Worm (Caenorhabditis elegans) whole organism, young adult: Measurements from ENCODE around the gene rpt-2.

Source experiments
- B0336.3 ChIP-seq: fragments of 200-800 bp; sonication (Bioruptor generic); IDR thresholded peaks from 2 replicates; pipeline ENCODE4 v1.3.6; 2022; ENCODE audit warnings: missing genetic modification characterization, missing compliant biosample characterization
- C06A6.2 ChIP-seq: fragments of 200-800 bp; sonication (Bioruptor generic); conservative IDR thresholded peaks from 2 replicates; pipeline ENCODE4 v1.3.6; 2022; ENCODE audit warnings: missing genetic modification characterization, missing compliant biosample characterization
- F23B12.7 ChIP-seq: sonication (generic microtip); optimal IDR thresholded peaks from 2 replicates; lab custom pipeline; 2017; ENCODE audit warnings: missing genetic modification characterization, mild to moderate bottlenecking, missing compliant biosample characterization, antibody characterized with exemption, moderate library complexity; ENCODE audit not compliant: insufficient read depth
- F37B4.10 ChIP-seq: fragments of 200-800 bp; sonication (Bioruptor generic); IDR thresholded peaks from 2 replicates; pipeline ENCODE4 v1.3.6; 2022; ENCODE audit warnings: missing genetic modification characterization, missing compliant biosample characterization
- K11D2.4 ChIP-seq: fragments of 200-800 bp; sonication (Bioruptor generic); IDR thresholded peaks from 2 replicates; pipeline ENCODE4 v1.3.6; 2022; ENCODE audit warnings: missing genetic modification reagents, missing genetic modification characterization, missing compliant biosample characterization
- K12H6.12 ChIP-seq: fragments of 200-800 bp; sonication (Bioruptor generic); optimal IDR thresholded peaks from 2 replicates; lab custom pipeline; 2018; ENCODE audit warnings: mild to moderate bottlenecking, missing genetic modification characterization, missing compliant biosample characterization
- Y79H2A.3 ChIP-seq: fragments of 200-800 bp; sonication (Bioruptor generic); conservative IDR thresholded peaks from 2 replicates; pipeline ENCODE4 v1.3.6; 2022; ENCODE audit warnings: missing genetic modification reagents, missing genetic modification characterization, missing compliant biosample characterization
- Y95B8A.8 ChIP-seq: fragments of 200-800 bp; sonication (Bioruptor generic); IDR thresholded peaks from 2 replicates; pipeline ENCODE4 v1.3.6; 2022; ENCODE audit warnings: missing genetic modification reagents, missing genetic modification characterization, missing compliant biosample characterization
- akir-1 ChIP-seq: fragments of 200-800 bp; sonication (Bioruptor generic); optimal IDR thresholded peaks from 2 replicates; lab custom pipeline; 2018; ENCODE audit warnings: mild to moderate bottlenecking, missing genetic modification characterization, moderate library complexity, missing compliant biosample characterization
- ama-1 ChIP-seq, 3 experiments: fragments of 150-350 bp in 1 of 3; sonication (generic microtip) in 2 of 3; optimal IDR thresholded peaks; 2 replicates each; lab custom pipeline; 2014 to 2018; ENCODE audit warnings: missing biosample characterization in 2 of 3, missing genetic modification characterization in 2 of 3, missing genetic modification reagents in 2 of 3
- aptf-2 ChIP-seq: fragments of 200-800 bp; sonication (Bioruptor generic); conservative IDR thresholded peaks from 2 replicates; pipeline ENCODE4 v1.3.6; 2022; ENCODE audit warnings: missing genetic modification reagents, missing genetic modification characterization, missing compliant biosample characterization
- aptf-3 ChIP-seq: fragments of 200-800 bp; sonication (Bioruptor generic); IDR thresholded peaks from 2 replicates; pipeline ENCODE4 v1.3.6; 2022; ENCODE audit warnings: missing genetic modification characterization, missing compliant biosample characterization
- atf-7 ChIP-seq: sonication (generic microtip); optimal IDR thresholded peaks from 2 replicates; lab custom pipeline; 2017; ENCODE audit warnings: mild to moderate bottlenecking, missing genetic modification characterization, missing compliant biosample characterization
- attf-6 ChIP-seq: fragments of 200-800 bp; sonication (Bioruptor generic); IDR thresholded peaks from 2 replicates; pipeline ENCODE4 v1.3.6; 2022; ENCODE audit warnings: missing genetic modification reagents, missing genetic modification characterization, missing compliant biosample characterization
- ceh-100 ChIP-seq: fragments of 200-800 bp; sonication (Bioruptor generic); IDR thresholded peaks from 2 replicates; pipeline ENCODE4 v1.3.6; 2022; ENCODE audit warnings: missing genetic modification reagents, missing genetic modification characterization, missing compliant biosample characterization
- ceh-27 ChIP-seq: fragments of 200-800 bp; sonication (Bioruptor generic); optimal IDR thresholded peaks from 2 replicates; lab custom pipeline; 2018; ENCODE audit warnings: mild to moderate bottlenecking, missing genetic modification characterization, moderate library complexity, missing compliant biosample characterization
- ceh-91 ChIP-seq: fragments of 200-800 bp; sonication (Bioruptor generic); IDR thresholded peaks from 2 replicates; pipeline ENCODE4 v1.3.6; 2022; ENCODE audit warnings: missing genetic modification reagents, missing genetic modification characterization, missing compliant biosample characterization
- die-1 ChIP-seq: sonication (generic microtip); optimal IDR thresholded peaks from 2 replicates; lab custom pipeline; 2016; ENCODE audit warnings: missing genotype, mild to moderate bottlenecking, missing genetic modification characterization, missing compliant biosample characterization
- dox-1 ChIP-seq: fragments of 200-800 bp; sonication (Bioruptor generic); IDR thresholded peaks from 2 replicates; pipeline ENCODE4 v1.3.6; 2022; ENCODE audit warnings: missing genetic modification reagents, missing genetic modification characterization, missing compliant biosample characterization
- dpff-1 ChIP-seq: sonication (generic microtip); optimal IDR thresholded peaks from 2 replicates; lab custom pipeline; 2017; ENCODE audit warnings: mild to moderate bottlenecking, missing genetic modification characterization, missing compliant biosample characterization
- dpl-1 ChIP-seq: fragments of 150-350 bp; optimal IDR thresholded peaks from 2 replicates; lab custom pipeline; 2014; ENCODE audit warnings: missing biosample characterization, missing genetic modification reagents, missing genetic modification characterization
- efl-1 ChIP-seq: fragments of 150-350 bp; optimal IDR thresholded peaks from 2 replicates; lab custom pipeline; 2014; ENCODE audit warnings: missing biosample characterization, missing genetic modification reagents, missing genetic modification characterization
- egl-18 ChIP-seq: fragments of 200-800 bp; sonication (Bioruptor generic); IDR thresholded peaks from 2 replicates; pipeline ENCODE4 v1.3.6; 2022; ENCODE audit warnings: missing genetic modification reagents, missing genetic modification characterization, missing compliant biosample characterization
- him-1 ChIP-seq: sonication (generic microtip); optimal IDR thresholded peaks from 2 replicates; lab custom pipeline; 2016; ENCODE audit warnings: missing genotype, missing genetic modification reagents, missing genetic modification characterization, missing compliant biosample characterization
- hmg-20 ChIP-seq: fragments of 200-800 bp; sonication (Bioruptor generic); IDR thresholded peaks from 2 replicates; pipeline ENCODE4 v1.3.6; 2022; ENCODE audit warnings: missing genetic modification reagents, missing genetic modification characterization, missing compliant biosample characterization
- lin-54 ChIP-seq: fragments of 200-800 bp; sonication (Bioruptor generic); optimal IDR thresholded peaks from 2 replicates; lab custom pipeline; 2018; ENCODE audit warnings: mild to moderate bottlenecking, missing genetic modification characterization, missing compliant biosample characterization
- lir-1 ChIP-seq: fragments of 200-800 bp; sonication (Bioruptor generic); conservative IDR thresholded peaks from 2 replicates; pipeline ENCODE4 v1.3.6; 2022; ENCODE audit warnings: missing genetic modification reagents, missing genetic modification characterization, missing compliant biosample characterization
- lsl-1 ChIP-seq: fragments of 200-800 bp; sonication (Bioruptor generic); optimal IDR thresholded peaks from 2 replicates; lab custom pipeline; 2018; ENCODE audit warnings: mild to moderate bottlenecking, missing genetic modification characterization, moderate library complexity, missing compliant biosample characterization
- lsy-27 ChIP-seq: sonication (generic microtip); optimal IDR thresholded peaks from 2 replicates; lab custom pipeline; 2017; ENCODE audit warnings: missing genetic modification characterization, mild to moderate bottlenecking, missing compliant biosample characterization, antibody characterized with exemption, missing genotype, borderline replicate concordance; ENCODE audit not compliant: insufficient read depth
- madf-10 ChIP-seq: sonication (generic microtip); optimal IDR thresholded peaks from 2 replicates; lab custom pipeline; 2016; ENCODE audit warnings: mild to moderate bottlenecking, missing genetic modification characterization, missing compliant biosample characterization
- mcd-1 ChIP-seq: fragments of 200-800 bp; sonication (Bioruptor generic); IDR thresholded peaks from 2 replicates; pipeline ENCODE4 v1.3.6; 2022; ENCODE audit warnings: missing genetic modification reagents, missing genetic modification characterization, missing compliant biosample characterization
- nfya-1 ChIP-seq: sonication (generic microtip); optimal IDR thresholded peaks from 2 replicates; lab custom pipeline; 2017; ENCODE audit warnings: antibody characterized with exemption, missing compliant biosample characterization, missing genetic modification characterization, borderline replicate concordance; ENCODE audit not compliant: insufficient read depth
- nhr-120 ChIP-seq: fragments of 200-800 bp; sonication (Bioruptor generic); IDR thresholded peaks from 2 replicates; pipeline ENCODE4 v1.3.6; 2022; ENCODE audit warnings: missing genetic modification characterization, missing compliant biosample characterization
- nhr-80 ChIP-seq: sonication (generic microtip); optimal IDR thresholded peaks from 2 replicates; lab custom pipeline; 2016; ENCODE audit warnings: missing genetic modification characterization, missing compliant biosample characterization
- rcor-1 ChIP-seq: fragments of 200-800 bp; sonication (Bioruptor generic); IDR thresholded peaks from 2 replicates; pipeline ENCODE4 v1.3.6; 2022; ENCODE audit warnings: missing genetic modification reagents, missing genetic modification characterization, missing compliant biosample characterization
- repo-1 ChIP-seq: sonication (generic microtip); optimal IDR thresholded peaks from 2 replicates; lab custom pipeline; 2017; ENCODE audit warnings: mild to moderate bottlenecking, missing genetic modification characterization, missing compliant biosample characterization
- sea-2 ChIP-seq: fragments of 200-800 bp; sonication (Bioruptor generic); IDR thresholded peaks from 2 replicates; pipeline ENCODE4 v1.3.6; 2022; ENCODE audit warnings: missing genetic modification characterization, missing compliant biosample characterization
- snpc-1.1 ChIP-seq: sonication (generic microtip); optimal IDR thresholded peaks from 2 replicates; lab custom pipeline; 2017; ENCODE audit warnings: missing genetic modification characterization, mild to moderate bottlenecking, missing compliant biosample characterization, antibody characterized with exemption, moderate library complexity, missing genotype, missing genetic modification reagents; ENCODE audit not compliant: insufficient read depth
- snpc-1.3 ChIP-seq: sonication (generic microtip); optimal IDR thresholded peaks from 2 replicates; lab custom pipeline; 2017; ENCODE audit warnings: missing genetic modification characterization, mild to moderate bottlenecking, missing compliant biosample characterization, antibody characterized with exemption, moderate library complexity, missing genotype, missing genetic modification reagents; ENCODE audit not compliant: insufficient read depth
- snpc-4 ChIP-seq, 5 experiments: fragments of 150-350 bp in 1 of 5; sonication (generic microtip) in 4 of 5; optimal IDR thresholded peaks; 2 replicates each; lab custom pipeline; 2014 to 2018; ENCODE audit warnings: missing genetic modification characterization in 5 of 5, missing biosample characterization in 3 of 5, antibody characterized with exemption in 2 of 5, mild to moderate bottlenecking in 2 of 5, missing compliant biosample characterization in 2 of 5, missing genotype in 2 of 5, moderate library complexity in 2 of 5, missing genetic modification reagents in 1 of 5
- sptf-2 ChIP-seq: fragments of 200-800 bp; sonication (Bioruptor generic); optimal IDR thresholded peaks from 2 replicates; lab custom pipeline; 2018; ENCODE audit warnings: mild to moderate bottlenecking, missing genetic modification characterization, missing compliant biosample characterization
- tbp1 ChIP-seq: fragments of 200-800 bp; sonication (Bioruptor generic); optimal IDR thresholded peaks from 2 replicates; lab custom pipeline; 2018; ENCODE audit warnings: mild to moderate bottlenecking, missing genetic modification characterization, missing compliant biosample characterization
- tbx-9 ChIP-seq: sonication (generic microtip); optimal IDR thresholded peaks from 2 replicates; lab custom pipeline; 2016; ENCODE audit warnings: borderline replicate concordance, missing genetic modification characterization, inconsistent platforms, missing compliant biosample characterization
- unc-62 ChIP-seq: fragments of 150-350 bp; optimal IDR thresholded peaks from 2 replicates; lab custom pipeline; 2014; ENCODE audit warnings: missing biosample characterization, missing genetic modification reagents, missing genetic modification characterization
- ztf-22 ChIP-seq: fragments of 200-800 bp; sonication (Bioruptor generic); optimal IDR thresholded peaks from 2 replicates; lab custom pipeline; 2018; ENCODE audit warnings: mild to moderate bottlenecking, missing genetic modification characterization, moderate library complexity, missing compliant biosample characterization
- ztf-25 ChIP-seq: fragments of 200-800 bp; sonication (Bioruptor generic); IDR thresholded peaks from 2 replicates; pipeline ENCODE4 v1.3.6; 2022; ENCODE audit warnings: missing genetic modification reagents, missing genetic modification characterization, missing compliant biosample characterization
- ztf-3 ChIP-seq: fragments of 200-800 bp; sonication (Bioruptor generic); optimal IDR thresholded peaks from 2 replicates; lab custom pipeline; 2018; ENCODE audit warnings: mild to moderate bottlenecking, missing genetic modification characterization, missing compliant biosample characterization

Gene rpt-2

ce11 chrV:6018944-6019450, 1.5 kb upstream of the rpt-2 start, which contains the start of gene picc-1:
Gene picc-1 (plus strand): TSS chrV:6018994.
- TF ChIP-seq dpff-1 (tag; lab: Kevin White, UChicago) (no peak), ztf-22 (GFP tag; lab: Kevin White, UChicago) (no peak), C06A6.2 (GFP tag; lab: Robert Waterston, UW) (no peak), lir-1 (GFP tag; lab: Robert Waterston, UW) (no peak), ztf-3 (GFP tag; lab: Kevin White, UChicago) (no peak), tbx-9 (tag; lab: Kevin White, UChicago) (no peak), madf-10 (tag; lab: Kevin White, UChicago) (no peak), snpc-1.3 (tag; lab: Kevin White, UChicago) (no peak), him-1 (no peak), nfya-1 (no peak), nhr-120 (peak; percentile 85; the same call in 1 of the 2 replicates), ceh-27 (GFP tag; lab: Kevin White, UChicago) (no peak), lin-54 (GFP tag; lab: Kevin White, UChicago) (peak; percentile 29), die-1 (tag; lab: Kevin White, UChicago) (no peak), lsl-1 (GFP tag; lab: Kevin White, UChicago) (no peak), akir-1 (no peak), unc-62 (no peak), hmg-20 (no peak), efl-1 (GFP tag; lab: Kevin White, UChicago) (no peak), nhr-80 (no peak), aptf-2 (no peak), F37B4.10 (GFP tag; lab: Robert Waterston, UW) (no peak), ceh-91 (GFP tag; lab: Robert Waterston, UW) (no peak), dpl-1 (GFP tag; lab: Kevin White, UChicago) (no peak), atf-7 (no peak), ztf-25 (no peak), F23B12.7 (tag; lab: Kevin White, UChicago) (no peak), B0336.3 (GFP tag; lab: Robert Waterston, UW) (peak; percentile 78), mcd-1 (GFP tag; lab: Robert Waterston, UW) (0 out of 2 replicates have a peak, but pooled peaks have one; percentile 29), K11D2.4 (no peak), snpc-1.1 (tag; lab: Kevin White, UChicago) (no peak), aptf-3 (no peak), snpc-4 (GFP tag; optimal IDR thresholded peaks at IDR 0.05; lab: Kevin White, UChicago) (no peak), snpc-4 (tag; optimal IDR thresholded peaks at IDR 0.05; lab: Kevin White, UChicago) (peak in 2 of 4 experiments; percentile 15 to 24), K12H6.12 (no peak), egl-18 (GFP tag; lab: Robert Waterston, UW) (no peak), Y95B8A.8 (GFP tag; lab: Robert Waterston, UW) (0 out of 2 replicates have a peak, but pooled peaks have one; percentile 51), ceh-100 (no peak), repo-1 (tag; lab: Kevin White, UChicago) (no peak), sptf-2 (no peak), ama-1 (optimal IDR thresholded peaks at IDR 0.05; lab: Kevin White, UChicago) (no peak), ama-1 (GFP tag; optimal IDR thresholded peaks at IDR 0.05; lab: Kevin White, UChicago) (no peak), rcor-1 (GFP tag; lab: Robert Waterston, UW) (0 out of 2 replicates have a peak, but pooled peaks have one; percentile 22), sea-2 (GFP tag; lab: Robert Waterston, UW) (no peak), Y79H2A.3 (GFP tag; lab: Robert Waterston, UW) (peak; percentile 84), dox-1 (GFP tag; lab: Robert Waterston, UW) (0 out of 2 replicates have a peak, but pooled peaks have one; percentile 18), attf-6 (GFP tag; lab: Robert Waterston, UW) (no peak; the same call in 1 of the 2 replicates), lsy-27 (tag; lab: Kevin White, UChicago) (no peak), tbp1 (GFP tag; lab: Kevin White, UChicago) (peak; percentile 26)
